Fruit fly (Drosophila melanogaster): ENCODE data around the gene CG3402.

DNA sequence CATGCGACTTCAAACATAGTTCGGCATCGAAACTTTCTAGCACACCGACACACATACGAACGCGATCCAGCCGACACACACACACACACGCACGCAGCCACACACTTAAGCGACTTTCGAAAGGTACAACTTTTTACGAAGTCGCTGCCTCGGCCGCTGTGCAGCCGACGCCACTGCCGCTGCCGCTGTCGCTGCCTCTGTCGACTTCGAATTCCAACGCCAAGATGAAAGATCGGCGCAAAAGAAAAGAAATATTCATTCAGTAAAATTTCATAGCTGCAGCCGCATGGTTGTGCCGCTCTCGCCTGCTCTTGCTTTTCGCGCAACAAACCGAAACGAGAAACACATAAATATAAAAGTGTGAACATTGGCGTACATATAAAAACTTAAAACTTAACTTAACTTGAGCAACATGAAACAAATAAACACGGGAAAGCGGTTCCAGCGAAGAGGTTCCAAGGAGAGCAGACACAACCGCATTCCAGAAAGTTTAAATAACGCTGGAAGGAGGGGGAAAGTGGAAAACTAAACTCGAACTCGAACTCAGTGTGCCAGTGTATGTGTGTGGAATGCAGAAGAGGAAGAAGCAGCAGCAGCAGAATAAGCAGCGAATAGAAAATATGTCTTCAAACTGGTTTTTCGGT is 13.1 kb downstream of the CG3402 start:
- TF ChIP-seq Sin3A (optimal IDR thresholded peaks at IDR 0.05) (no peak), Myc (optimal IDR thresholded peaks at IDR 0.05) (no peak), psq (optimal IDR thresholded peaks at IDR 0.05) (no peak), h (optimal IDR thresholded peaks at IDR 0.05) (no peak), ttk (optimal IDR thresholded peaks at IDR 0.05) (no peak)
